Worm (Caenorhabditis elegans): Measurements from ENCODE around the gene T26E4.9.

DNA sequence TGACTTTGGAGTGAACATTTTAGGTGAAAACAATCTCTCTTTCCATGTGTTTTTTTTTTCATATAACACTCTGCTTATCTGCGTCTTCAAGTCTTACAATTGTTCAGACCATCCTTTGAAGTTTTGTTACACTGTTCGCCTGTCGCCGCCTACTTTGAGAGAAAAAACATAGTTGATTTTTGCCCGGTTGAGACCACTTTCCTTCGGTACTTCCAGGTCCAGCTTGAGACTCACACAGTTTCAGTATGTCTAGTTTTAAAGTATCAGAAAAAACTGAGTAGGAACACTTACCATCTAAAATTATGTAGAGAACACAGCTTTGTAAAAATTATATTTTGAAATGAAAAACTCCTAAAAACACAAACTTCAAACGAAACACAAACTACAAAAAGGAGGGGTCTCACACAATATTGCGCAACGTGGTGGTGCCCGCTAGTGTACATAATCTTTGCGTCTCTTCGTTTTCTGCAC, 13.5 kb upstream of the T26E4.9 start, which contains the start of the genes fbxa-69 and F54B8.4:
- TF ChIP-seq nhr-237 (tag; optimal IDR thresholded peaks at IDR 0.05) (no peak), dmd-4 (tag; optimal IDR thresholded peaks at IDR 0.05) (no peak), lin-13 (GFP tag; optimal IDR thresholded peaks at IDR 0.05) (no peak), nhr-129 (tag; optimal IDR thresholded peaks at IDR 0.05) (peak; percentile 48)
